Worm (Caenorhabditis elegans): ENCODE measurements around the gene obr-2.

obr-2 gene

DNA sequence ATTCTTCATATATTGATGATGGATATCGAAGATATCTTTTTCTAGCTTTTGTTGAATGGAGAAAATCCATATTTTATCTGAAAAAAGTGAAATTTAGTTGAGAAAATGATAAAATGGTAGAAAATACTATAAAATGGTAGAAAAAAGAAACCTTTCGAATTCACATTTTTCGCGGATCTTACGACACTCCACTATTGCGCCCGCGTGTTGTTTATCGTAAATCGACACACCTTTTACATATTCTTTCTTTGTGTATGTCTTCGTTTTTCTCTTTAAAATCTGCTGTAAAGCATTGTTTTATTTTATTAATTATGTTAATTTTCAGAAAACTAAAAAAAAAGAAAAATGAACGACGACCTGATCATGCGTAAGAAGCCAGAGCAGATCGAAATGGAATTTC is 23.2 kb downstream of the obr-2 start, which contains the start of the genes cdt-2 and T01C3.2:
TSS of gene cdt-2 (minus strand) at position 284 of the 400 bp plus-strand sequence.
TSS of gene T01C3.2 (plus strand) at position 326 of the 400 bp plus-strand sequence.
- TF ChIP-seq unc-62 (GFP tag; optimal IDR thresholded peaks at IDR 0.05) = no peak

DNA sequence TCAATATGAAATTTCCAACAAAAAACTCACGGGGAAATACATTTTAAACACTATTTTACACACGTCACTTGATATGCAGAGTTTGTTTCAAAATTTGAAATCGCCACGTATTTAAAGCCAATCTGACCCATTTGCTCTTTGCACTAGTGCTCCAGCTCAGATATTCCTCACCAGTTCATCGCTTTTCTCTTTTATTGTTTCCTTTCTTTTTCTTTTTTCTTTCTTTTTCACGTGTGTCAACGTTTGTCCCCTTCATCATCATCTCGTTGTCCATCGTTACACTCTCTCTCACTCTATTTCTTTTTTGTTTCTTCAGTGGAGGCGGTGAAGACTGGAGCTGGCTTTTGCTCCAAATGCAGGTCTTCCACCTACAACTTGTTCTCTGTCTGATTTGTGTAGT is 29.5 kb downstream of the obr-2 start, which contains the start of gene F02D8.4:
TSS of gene F02D8.4 (plus strand) at position 301 of the 400 bp plus-strand sequence.
- no peak for TF ChIP-seq unc-62 (GFP tag; optimal IDR thresholded peaks at IDR 0.05)

DNA sequence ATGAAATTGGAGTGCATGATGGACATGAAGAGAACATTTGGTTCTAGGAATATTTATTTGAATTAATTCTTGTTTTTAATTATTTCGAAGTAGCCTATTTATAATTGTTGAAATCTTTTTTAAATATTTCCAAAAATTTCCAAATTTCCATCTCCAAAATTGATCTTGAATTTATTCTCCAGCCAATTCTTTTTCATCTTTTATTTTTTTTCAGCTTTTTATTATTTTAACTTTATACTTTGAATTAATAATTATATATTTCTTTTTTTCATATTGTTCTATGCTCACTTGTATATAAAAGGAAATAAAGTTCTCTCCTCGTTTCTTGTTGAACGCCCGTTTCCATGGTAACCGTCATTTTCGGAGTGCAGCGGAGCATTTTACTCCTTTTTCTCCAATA is 34.1 kb downstream of the obr-2 start, which contains the start of gene xbx-1:
TSS of gene xbx-1 (plus strand) at position 301 of the 400 bp plus-strand sequence.
- no peak for TF ChIP-seq unc-62 (GFP tag; optimal IDR thresholded peaks at IDR 0.05)

DNA sequence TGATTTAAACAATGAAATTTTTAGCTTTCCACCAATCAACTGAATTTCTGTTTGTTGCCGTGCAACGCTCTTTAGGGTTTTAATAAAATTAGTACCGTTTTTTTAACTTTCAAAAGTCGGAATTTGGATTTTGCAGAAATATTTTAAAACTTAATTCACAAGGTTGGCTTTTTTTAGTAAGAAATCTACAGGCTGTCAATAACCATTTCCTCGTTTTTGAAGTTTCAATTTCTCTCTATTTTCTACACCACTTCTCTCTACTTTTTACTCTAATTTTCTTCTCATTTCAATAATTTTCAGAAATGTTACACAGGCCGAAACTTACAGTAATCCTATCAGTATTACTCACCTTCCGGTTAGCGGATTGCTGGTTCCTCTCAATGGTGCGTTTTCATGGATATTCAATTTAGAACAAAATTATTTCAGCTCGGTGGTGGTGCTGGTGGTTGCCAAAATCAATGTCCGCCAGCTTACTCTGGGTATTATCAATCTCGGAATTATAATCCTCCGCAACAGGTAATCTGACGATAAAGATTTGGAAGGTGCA is 35.8 kb downstream of the obr-2 start, which contains the start of the genes grd-12 and F02D8.1:
TSS of gene grd-12 (plus strand) at position 301 of the 547 bp plus-strand sequence.
TSS of gene F02D8.1 (minus strand) at position 497 of the 547 bp plus-strand sequence.
- TF ChIP-seq unc-62 (GFP tag; optimal IDR thresholded peaks at IDR 0.05) = no peak

DNA sequence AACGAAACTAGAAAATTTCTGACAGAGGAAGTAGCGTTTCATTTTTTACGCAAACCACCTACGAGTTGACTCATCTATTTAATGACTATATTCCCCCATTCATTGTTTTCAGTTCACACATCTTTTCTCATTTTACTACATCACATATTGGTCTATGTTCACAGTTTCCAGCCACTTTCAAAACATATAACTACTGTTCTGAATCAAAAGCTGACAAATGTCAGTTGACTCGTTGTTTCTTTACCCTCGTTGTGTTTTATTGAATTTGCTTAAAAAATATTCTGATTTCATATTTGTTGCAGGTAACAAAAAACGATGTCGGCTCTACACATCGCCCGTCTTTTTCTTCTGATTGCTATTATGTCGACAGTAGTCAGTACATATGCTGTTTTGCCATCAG is 42.9 kb downstream of the obr-2 start, which contains the start of gene nlp-59:
TSS of gene nlp-59 (plus strand) at position 301 of the 400 bp plus-strand sequence.
- TF ChIP-seq unc-62 (GFP tag; optimal IDR thresholded peaks at IDR 0.05) = no peak

Data from whole organism, dauer.